Fruit fly (Drosophila melanogaster): ENCODE results near the gene CG1486.

CG1486 gene

DNA sequence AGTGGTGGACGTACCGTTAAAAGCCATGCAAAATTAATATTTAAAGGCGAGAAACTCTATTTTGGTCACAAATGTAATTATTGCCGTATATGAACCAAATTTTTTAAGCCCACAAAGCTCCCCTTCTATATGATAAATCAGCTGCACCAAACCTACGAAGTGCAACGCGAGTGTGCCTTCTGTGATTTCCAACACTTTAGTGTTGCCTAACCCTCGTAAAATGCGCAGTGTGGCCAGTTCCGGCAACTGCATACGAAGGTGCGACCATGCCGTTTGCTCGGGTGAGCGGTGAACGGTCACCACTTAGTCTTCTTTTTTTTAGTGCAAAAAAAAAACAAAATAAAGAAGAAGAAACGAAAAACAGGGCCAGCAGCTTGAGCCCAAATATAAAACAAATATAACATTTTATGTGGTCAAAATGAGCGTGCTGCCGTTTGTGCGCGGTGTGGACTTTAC, 15.7 kb downstream of the CG1486 start, which contains the start of the genes tty and fliI (continued):
- peak; percentile 66 for TF ChIP-seq CG17829 (tag; optimal IDR thresholded peaks at IDR 0.05)
- TF ChIP-seq CG14667 (GFP tag; IDR thresholded peaks at IDR 0.05) = peak; percentile 87
- TF ChIP-seq CG2712 (tag; optimal IDR thresholded peaks at IDR 0.05) = peak; percentile 77
- no peak for TF ChIP-seq CG5180 (GFP tag; optimal IDR thresholded peaks at IDR 0.05)
- TF ChIP-seq trh (GFP tag; optimal IDR thresholded peaks at IDR 0.05) = peak; percentile 10
- TF ChIP-seq CG11696 (GFP tag; IDR thresholded peaks at IDR 0.05) = peak; percentile 98
- TF ChIP-seq Vsx1 (GFP tag; optimal IDR thresholded peaks at IDR 0.05) = peak; percentile 74
- TF ChIP-seq Dad (GFP tag; optimal IDR thresholded peaks at IDR 0.05) = peak; percentile 74
- peak; percentile 90 for TF ChIP-seq lmd (GFP tag; IDR thresholded peaks at IDR 0.05)
- TF ChIP-seq CG12942 (GFP tag; optimal IDR thresholded peaks at IDR 0.05) = peak; percentile 81
- peak; percentile 24 for TF ChIP-seq ab (GFP tag; optimal IDR thresholded peaks at IDR 0.05)
- TF ChIP-seq CG7987 (GFP tag; optimal IDR thresholded peaks at IDR 0.05) = peak; percentile 69
- peak; percentile 97 for TF ChIP-seq sens (GFP tag)
- peak; percentile 68 for TF ChIP-seq CG13424 (tag; optimal IDR thresholded peaks at IDR 0.05)
- TF ChIP-seq CG18764 (GFP tag; optimal IDR thresholded peaks at IDR 0.05) = peak; percentile 68
- 0 out of 2 replicates have a peak, but pooled peaks have one; percentile 17 for TF ChIP-seq hbn (GFP tag; IDR thresholded peaks at IDR 0.05; ENCODE audit: partially characterized antibody)
- no peak for TF ChIP-seq CG8478 (optimal IDR thresholded peaks at IDR 0.05)
- peak; percentile 42 for TF ChIP-seq CG12744 (GFP tag; optimal IDR thresholded peaks at IDR 0.05)
- TF ChIP-seq sob (GFP tag; IDR thresholded peaks at IDR 0.05) = peak; percentile 89
- TF ChIP-seq prd (optimal IDR thresholded peaks at IDR 0.05) = no peak
- peak; percentile 94 for TF ChIP-seq prd (GFP tag; IDR thresholded peaks at IDR 0.05)
- peak; percentile 89 for TF ChIP-seq Abd-B (GFP tag; optimal IDR thresholded peaks at IDR 0.05)
- TF ChIP-seq schlank (tag; optimal IDR thresholded peaks at IDR 0.05) = peak; percentile 54
- peak; percentile 81 for TF ChIP-seq wor (GFP tag; IDR thresholded peaks at IDR 0.05)
- peak; percentile 47 for TF ChIP-seq Spps (tag; optimal IDR thresholded peaks at IDR 0.05)
- TF ChIP-seq zf30C (GFP tag; optimal IDR thresholded peaks at IDR 0.05) = no peak
- peak; percentile 80 for TF ChIP-seq CG17361 (GFP tag; IDR thresholded peaks at IDR 0.05)
- no peak for TF ChIP-seq CG7271 (tag; optimal IDR thresholded peaks at IDR 0.05)
- TF ChIP-seq ems (GFP tag; optimal IDR thresholded peaks at IDR 0.05) = peak; percentile 80
- TF ChIP-seq Mes4 (GFP tag; optimal IDR thresholded peaks at IDR 0.05) = peak; percentile 74
- peak; percentile 67 for TF ChIP-seq NC2α (GFP tag; optimal IDR thresholded peaks at IDR 0.05)
- TF ChIP-seq GATAe (GFP tag; conservative IDR thresholded peaks at IDR 0.05) = peak; percentile 45; the same call in 1 of the 2 replicates
- TF ChIP-seq CTCF (GFP tag; optimal IDR thresholded peaks at IDR 0.05) = peak; percentile 35
- TF ChIP-seq lov (optimal IDR thresholded peaks at IDR 0.05) = no peak
- TF ChIP-seq lov (GFP tag; IDR thresholded peaks at IDR 0.05) = peak; percentile 85
- peak; percentile 87 for TF ChIP-seq shn (GFP tag; optimal IDR thresholded peaks at IDR 0.05)
- TF ChIP-seq cad (GFP tag; optimal IDR thresholded peaks at IDR 0.05) = no peak
- TF ChIP-seq CG6683 (GFP tag; optimal IDR thresholded peaks at IDR 0.05) = peak; percentile 30
- TF ChIP-seq TFAM (GFP tag; optimal IDR thresholded peaks at IDR 0.05) = no peak
- TF ChIP-seq CG6272 (GFP tag; IDR thresholded peaks at IDR 0.05) = peak; percentile 89
- peak; percentile 49 for TF ChIP-seq Adf1 (GFP tag; IDR thresholded peaks at IDR 0.05)
- no peak for TF ChIP-seq D (optimal IDR thresholded peaks at IDR 0.05)
- TF ChIP-seq D (GFP tag; optimal IDR thresholded peaks at IDR 0.05) = peak; percentile 48
- TF ChIP-seq jigr1 (GFP tag; IDR thresholded peaks at IDR 0.05) = peak; percentile 78; the same call in 2 of the 3 replicates
- TF ChIP-seq pum (GFP tag; optimal IDR thresholded peaks at IDR 0.05) = peak; percentile 86
- TF ChIP-seq jing (GFP tag; optimal IDR thresholded peaks at IDR 0.05) = peak; percentile 56
- peak; percentile 39 for TF ChIP-seq CG13894 (tag; optimal IDR thresholded peaks at IDR 0.05)
- TF ChIP-seq CG10267 (tag; optimal IDR thresholded peaks at IDR 0.05) = peak; percentile 90
- peak; percentile 41 for TF ChIP-seq CG6813 (GFP tag; optimal IDR thresholded peaks at IDR 0.05)
- peak; percentile 78 for TF ChIP-seq phol (tag; optimal IDR thresholded peaks at IDR 0.05)
- TF ChIP-seq YL-1 (GFP tag; optimal IDR thresholded peaks at IDR 0.05) = peak; percentile 64
- peak; percentile 80 for TF ChIP-seq az2 (GFP tag; optimal IDR thresholded peaks at IDR 0.05)
- peak; percentile 88 for TF ChIP-seq CG17328 (GFP tag; IDR thresholded peaks at IDR 0.05)
